Worm (Caenorhabditis elegans) whole organism, L3 larva: Measurements from ENCODE around the gene T10H4.4.

ENCODE experiments used
- lin-15B ChIP-seq: fragments of 150-350 bp; optimal IDR thresholded peaks from 2 replicates; lab custom pipeline; 2014; ENCODE audit warnings: missing biosample characterization, missing genetic modification characterization
- nfya-1 ChIP-seq: sonication (generic microtip); optimal IDR thresholded peaks from 2 replicates; lab custom pipeline; 2017; ENCODE audit warnings: missing genetic modification characterization, mild to moderate bottlenecking, missing compliant biosample characterization, antibody characterized with exemption, moderate library complexity; ENCODE audit not compliant: insufficient read depth
- nhr-76 ChIP-seq: fragments of 150-350 bp; sonication (generic microtip); optimal IDR thresholded peaks from 5 replicates; lab custom pipeline; 2014; ENCODE audit warnings: missing biosample characterization, missing genetic modification characterization

DNA sequence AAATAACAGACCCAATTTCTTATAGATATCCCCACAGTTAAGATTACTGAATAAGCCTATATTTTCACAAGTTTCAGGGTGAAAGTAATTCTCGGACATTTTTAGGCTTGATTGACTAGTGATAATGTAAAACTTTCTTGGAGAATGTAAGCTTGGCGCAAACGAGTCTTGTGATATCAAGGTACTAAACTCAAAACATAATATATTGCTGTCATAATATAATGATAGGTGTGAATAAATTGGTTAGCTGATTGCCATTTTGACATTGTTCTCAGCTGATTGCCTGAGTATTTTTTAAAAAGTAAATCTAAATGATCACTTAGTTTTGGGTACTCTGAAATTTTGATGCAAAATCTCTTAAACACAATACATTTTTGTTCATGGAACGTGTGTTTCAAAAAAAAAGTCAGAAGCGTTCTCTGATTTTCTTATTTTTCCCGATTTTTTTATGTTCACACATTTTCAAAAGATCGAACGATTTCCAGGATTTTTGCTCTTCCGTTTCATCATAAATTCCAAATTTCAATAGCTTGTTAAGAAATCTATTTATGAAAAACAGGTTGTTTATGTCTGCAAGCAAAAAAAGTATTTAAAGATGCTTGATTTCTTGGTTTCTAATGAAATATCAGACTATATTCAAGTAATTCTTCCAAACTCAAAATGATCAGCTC is 9.3 kb upstream of the T10H4.4 start, which contains the start of the genes srw-19 and srx-51:
- TF ChIP-seq nhr-76 (tag; lab: Kevin White, UChicago) (no peak), lin-15B (no peak), nfya-1 (tag; lab: Kevin White, UChicago) (no peak)
